Worm (Caenorhabditis elegans) whole organism, midembryonic: ENCODE measurements around the gene rpa-1.

Source experiments
- T22C8.4 ChIP-seq: fragments of 200-800 bp; sonication (Bioruptor generic); IDR thresholded peaks from 2 replicates; pipeline ENCODE4 v1.3.6; 2022; ENCODE audit warnings: missing genetic modification characterization, missing compliant biosample characterization
- cog-1 ChIP-seq: sonication (generic microtip); optimal IDR thresholded peaks from 2 replicates; lab custom pipeline; 2016; ENCODE audit warnings: missing genetic modification characterization, missing compliant biosample characterization
- flt-1 ChIP-seq: fragments of 200-800 bp; sonication (Bioruptor generic); IDR thresholded peaks from 2 replicates; pipeline ENCODE4 v1.3.6; 2022; ENCODE audit warnings: missing genetic modification characterization, missing compliant biosample characterization
- klf-2 ChIP-seq: fragments of 200-800 bp; sonication (Bioruptor generic); conservative IDR thresholded peaks from 2 replicates; pipeline ENCODE4 v1.3.6; 2022; ENCODE audit warnings: missing genetic modification reagents, missing genetic modification characterization, missing compliant biosample characterization
- med-1 ChIP-seq: sonication (generic microtip); optimal IDR thresholded peaks from 2 replicates; lab custom pipeline; 2017; ENCODE audit warnings: missing genetic modification characterization, mild to moderate bottlenecking, missing compliant biosample characterization, antibody characterized with exemption, missing genetic modification reagents; ENCODE audit not compliant: insufficient read depth
- ref-1 ChIP-seq: fragments of 200-800 bp; sonication (Bioruptor generic); conservative IDR thresholded peaks from 2 replicates; pipeline ENCODE4 v1.3.6; 2022; ENCODE audit warnings: missing genetic modification reagents, missing genetic modification characterization, missing compliant biosample characterization
- tab-1 ChIP-seq: fragments of 200-800 bp; sonication (Bioruptor generic); IDR thresholded peaks from 2 replicates; pipeline ENCODE4 v1.3.6; 2022; ENCODE audit warnings: missing genetic modification characterization, missing compliant biosample characterization
- ztf-23 ChIP-seq: fragments of 200-800 bp; sonication (Bioruptor generic); IDR thresholded peaks from 2 replicates; pipeline ENCODE4 v1.3.6; 2022; ENCODE audit warnings: missing genetic modification reagents, missing genetic modification characterization, missing compliant biosample characterization
- ztf-29 ChIP-seq: fragments of 200-800 bp; sonication (Bioruptor generic); IDR thresholded peaks from 2 replicates; pipeline ENCODE4 v1.3.6; 2022; ENCODE audit warnings: missing genetic modification reagents, missing genetic modification characterization, missing compliant biosample characterization

Gene rpa-1

DNA sequence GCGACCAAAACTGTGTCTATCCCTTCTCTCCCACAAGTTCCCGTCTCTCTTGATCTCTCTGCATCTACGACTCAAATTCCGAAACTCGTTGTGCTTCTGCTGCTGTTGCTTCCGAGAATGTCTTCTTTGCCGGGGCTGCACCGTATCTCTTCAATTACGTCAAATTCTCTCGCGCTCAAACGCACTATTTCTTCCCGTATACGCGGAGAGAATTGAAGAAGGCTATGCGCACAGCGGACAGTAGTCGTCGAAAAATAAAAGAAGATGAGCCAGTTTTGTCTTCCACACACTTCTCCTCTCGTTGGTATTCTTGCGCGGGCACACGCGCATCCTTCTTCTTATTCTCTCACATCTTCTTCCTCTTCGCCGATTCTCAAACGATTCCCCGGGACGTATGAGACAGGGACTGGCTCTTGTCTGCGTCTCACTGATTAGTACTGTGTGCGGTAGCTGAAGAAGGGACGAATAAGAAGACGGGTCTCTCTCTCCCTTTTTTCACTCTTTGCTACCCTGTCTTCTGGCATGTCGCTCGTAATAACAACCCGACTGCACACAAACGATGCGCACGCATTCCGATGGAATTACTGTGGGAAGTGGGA is 12.0 kb downstream of the rpa-1 start:
- TF ChIP-seq flt-1 (GFP tag; lab: Robert Waterston, UW) = no peak
- no peak for TF ChIP-seq ztf-23 (GFP tag; lab: Robert Waterston, UW)
- TF ChIP-seq tab-1 (GFP tag; lab: Robert Waterston, UW) = no peak
- TF ChIP-seq cog-1 (tag; lab: Kevin White, UChicago) = peak; percentile 24
- no peak for TF ChIP-seq klf-2 (GFP tag; lab: Robert Waterston, UW)
- TF ChIP-seq ztf-29 (GFP tag; lab: Robert Waterston, UW) = no peak
- 0 out of 2 replicates have a peak, but pooled peaks have one; percentile 7 for TF ChIP-seq ref-1 (GFP tag; lab: Robert Waterston, UW)
- TF ChIP-seq med-1 (GFP tag; lab: Kevin White, UChicago) = no peak
- TF ChIP-seq T22C8.4 = no peak

DNA sequence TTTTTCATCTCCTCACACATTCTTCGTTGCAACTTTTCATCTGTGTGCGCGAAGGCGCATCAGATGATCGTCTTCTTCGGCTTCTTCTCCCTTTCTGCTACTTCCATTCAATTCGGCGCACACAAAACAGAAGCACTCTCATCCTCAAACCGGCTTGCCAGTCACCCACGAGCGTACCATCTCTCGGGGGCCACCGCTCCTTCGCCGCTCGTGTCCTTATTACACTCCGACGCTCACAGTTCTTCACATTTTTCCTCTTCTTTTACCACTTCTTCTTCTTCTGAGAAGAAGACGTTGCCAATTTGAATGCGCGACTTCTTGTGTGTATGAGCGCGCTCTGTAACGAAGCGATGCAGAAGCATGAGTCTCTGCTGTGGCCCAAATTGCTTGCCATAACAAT is 14.1 kb downstream of the rpa-1 start:
- TF ChIP-seq ref-1 (GFP tag; lab: Robert Waterston, UW) = no peak
- no peak for TF ChIP-seq flt-1 (GFP tag; lab: Robert Waterston, UW)
- no peak for TF ChIP-seq ztf-29 (GFP tag; lab: Robert Waterston, UW)
- TF ChIP-seq klf-2 (GFP tag; lab: Robert Waterston, UW) = no peak
- TF ChIP-seq tab-1 (GFP tag; lab: Robert Waterston, UW) = no peak
- no peak for TF ChIP-seq T22C8.4
- no peak for TF ChIP-seq cog-1 (tag; lab: Kevin White, UChicago)
- TF ChIP-seq ztf-23 (GFP tag; lab: Robert Waterston, UW) = no peak
- TF ChIP-seq med-1 (GFP tag; lab: Kevin White, UChicago) = no peak

ce11 chrII:7679499-7680012 is 15.2 kb downstream of the rpa-1 start:
- TF ChIP-seq tab-1 (GFP tag; lab: Robert Waterston, UW) = no peak

- TF ChIP-seq tab-1 (GFP tag; lab: Robert Waterston, UW) = no peak
- no peak for TF ChIP-seq T22C8.4
- no peak for TF ChIP-seq cog-1 (tag; lab: Kevin White, UChicago)
- no peak for TF ChIP-seq klf-2 (GFP tag; lab: Robert Waterston, UW)
- TF ChIP-seq med-1 (GFP tag; lab: Kevin White, UChicago) = no peak
- no peak for TF ChIP-seq ref-1 (GFP tag; lab: Robert Waterston, UW)
- no peak for TF ChIP-seq ztf-29 (GFP tag; lab: Robert Waterston, UW)
- no peak for TF ChIP-seq ztf-23 (GFP tag; lab: Robert Waterston, UW)
- TF ChIP-seq flt-1 (GFP tag; lab: Robert Waterston, UW) = no peak
Measured at ce11 chrII:7681898-7682297, 17.5 kb downstream of the rpa-1 start, which contains the start of gene lin-26. Gene lin-26 (plus strand): TSS chrII:7682198.

ce11 chrII:7682488-7682887 is 18.1 kb downstream of the rpa-1 start:
- TF ChIP-seq cog-1 (tag; lab: Kevin White, UChicago) (no peak), med-1 (GFP tag; lab: Kevin White, UChicago) (no peak), flt-1 (GFP tag; lab: Robert Waterston, UW) (no peak), ztf-29 (GFP tag; lab: Robert Waterston, UW) (no peak), ztf-23 (GFP tag; lab: Robert Waterston, UW) (no peak), klf-2 (GFP tag; lab: Robert Waterston, UW) (no peak), ref-1 (GFP tag; lab: Robert Waterston, UW) (no peak), T22C8.4 (no peak), tab-1 (GFP tag; lab: Robert Waterston, UW) (no peak)

DNA sequence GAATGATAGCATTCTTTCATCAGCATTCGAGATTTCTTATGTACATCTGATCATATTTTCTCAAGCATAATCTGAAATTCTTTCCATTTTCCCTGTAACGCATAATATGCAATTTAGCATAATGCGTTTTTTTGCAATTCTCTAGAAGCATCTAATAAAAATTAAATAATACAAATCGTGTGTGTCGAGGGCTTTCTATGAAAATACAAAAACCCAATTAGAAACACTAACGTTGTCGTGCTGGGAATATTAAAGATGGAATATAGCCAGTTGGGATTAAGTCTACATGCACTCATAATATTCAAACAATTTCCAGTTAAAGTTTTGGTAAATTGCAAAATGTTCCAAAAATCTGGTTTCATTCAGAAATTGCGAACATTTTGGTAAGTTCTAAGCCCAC is 20.2 kb downstream of the rpa-1 start, which contains the start of gene F18A1.1:
Gene F18A1.1, plus strand, starts transcription at position 301 of the 400 bp plus-strand sequence.
- TF ChIP-seq klf-2 (GFP tag; lab: Robert Waterston, UW) (no peak), T22C8.4 (no peak), ztf-29 (GFP tag; lab: Robert Waterston, UW) (no peak), med-1 (GFP tag; lab: Kevin White, UChicago) (no peak), flt-1 (GFP tag; lab: Robert Waterston, UW) (no peak), ref-1 (GFP tag; lab: Robert Waterston, UW) (no peak), tab-1 (GFP tag; lab: Robert Waterston, UW) (no peak), ztf-23 (GFP tag; lab: Robert Waterston, UW) (no peak), cog-1 (tag; lab: Kevin White, UChicago) (no peak)

DNA sequence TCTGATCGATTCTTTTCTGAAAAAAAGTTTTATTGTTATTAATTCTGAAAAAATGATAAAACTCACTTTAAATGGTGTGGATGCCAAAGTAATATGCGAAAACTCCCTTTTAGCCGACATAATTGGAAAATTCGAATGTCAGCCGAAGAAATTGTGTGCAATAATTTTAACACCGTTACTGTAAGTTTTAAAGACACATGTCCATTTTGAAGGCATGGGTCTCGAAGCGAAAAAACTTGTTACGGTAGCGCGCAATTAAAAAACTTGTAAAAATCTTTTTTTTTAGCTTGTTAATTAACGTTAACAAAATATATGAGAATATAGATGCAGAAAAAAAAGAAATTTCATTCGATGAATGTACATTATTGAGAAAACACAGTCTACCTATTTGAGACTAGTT is 26.0 kb downstream of the rpa-1 start, which contains the start of gene pid-1:
Gene pid-1, minus strand, starts transcription at position 173 of the 400 bp plus-strand sequence.
- TF ChIP-seq cog-1 (tag; lab: Kevin White, UChicago) (no peak), tab-1 (GFP tag; lab: Robert Waterston, UW) (no peak), flt-1 (GFP tag; lab: Robert Waterston, UW) (no peak), ref-1 (GFP tag; lab: Robert Waterston, UW) (no peak), med-1 (GFP tag; lab: Kevin White, UChicago) (no peak), ztf-29 (GFP tag; lab: Robert Waterston, UW) (no peak), T22C8.4 (no peak), klf-2 (GFP tag; lab: Robert Waterston, UW) (no peak), ztf-23 (GFP tag; lab: Robert Waterston, UW) (no peak)

- TF ChIP-seq ztf-29 (GFP tag; lab: Robert Waterston, UW) (no peak), flt-1 (GFP tag; lab: Robert Waterston, UW) (no peak), cog-1 (tag; lab: Kevin White, UChicago) (no peak)
Measured at ce11 chrII:7693929-7694328, 29.5 kb downstream of the rpa-1 start, which contains the start of gene nhx-2. Gene nhx-2 (minus strand): TSS chrII:7693957.

- TF ChIP-seq klf-2 (GFP tag; lab: Robert Waterston, UW) (no peak), ref-1 (GFP tag; lab: Robert Waterston, UW) (no peak), T22C8.4 (no peak), med-1 (GFP tag; lab: Kevin White, UChicago) (no peak), flt-1 (GFP tag; lab: Robert Waterston, UW) (no peak), ztf-23 (GFP tag; lab: Robert Waterston, UW) (no peak), cog-1 (tag; lab: Kevin White, UChicago) (no peak), ztf-29 (GFP tag; lab: Robert Waterston, UW) (no peak), tab-1 (GFP tag; lab: Robert Waterston, UW) (no peak)
Measured at ce11 chrII:7694745-7695144, 30.4 kb downstream of the rpa-1 start.
